Fruit fly (Drosophila melanogaster) whole organism, embryonic: ENCODE data around the gene Idua.

Experiments
- CG10274 ChIP-seq: fragments of 200-800 bp; sonication (Bioruptor generic); optimal IDR thresholded peaks from 3 replicates; lab custom pipeline; 2017; ENCODE audit warnings: missing biosample characterization, mild to moderate bottlenecking, missing genetic modification characterization
- CG17361 ChIP-seq: fragments of 200-800 bp; sonication (Bioruptor generic); IDR thresholded peaks from 3 replicates; pipeline ENCODE4 v1.3.6; 2022; ENCODE audit warnings: missing biosample characterization, missing genetic modification characterization
- Nf-YC ChIP-seq: fragments of 200-800 bp; optimal IDR thresholded peaks from 3 replicates; lab custom pipeline; 2019; ENCODE audit warnings: missing biosample characterization, mild to moderate bottlenecking, missing genetic modification characterization, moderate library complexity
- az2 ChIP-seq: fragments of 200-800 bp; sonication (Bioruptor generic); optimal IDR thresholded peaks from 3 replicates; lab custom pipeline; 2016; ENCODE audit warnings: missing biosample characterization, missing genetic modification characterization
- en ChIP-seq: fragments of 200-800 bp; sonication (Bioruptor generic); optimal IDR thresholded peaks from 2 replicates; lab custom pipeline; 2016; ENCODE audit warnings: missing biosample characterization, missing genetic modification characterization
- otp ChIP-seq: fragments of 200-800 bp; sonication (Bioruptor generic); IDR thresholded peaks from 3 replicates; pipeline ENCODE4, ENCODE4 v1.3.6; 2022; ENCODE audit warnings: missing biosample characterization, missing genetic modification characterization

- no peak for TF ChIP-seq CG10274
- no peak for TF ChIP-seq CG17361 (GFP tag; lab: Robert Waterston, UW)
- no peak for TF ChIP-seq en
- TF ChIP-seq otp (GFP tag; lab: Robert Waterston, UW), result no peak
- no peak for TF ChIP-seq az2 (GFP tag; lab: Kevin White, UChicago)
- no peak for TF ChIP-seq Nf-YC (tag; lab: Kevin White, UChicago)
Measured at dm6 chr2L:11066887-11067459, 45.9 kb downstream of the Idua start, which contains the start of gene Samuel.
